Fruit fly (Drosophila melanogaster): ENCODE measurements around the gene Cse1.

The Cse1 gene

DNA sequence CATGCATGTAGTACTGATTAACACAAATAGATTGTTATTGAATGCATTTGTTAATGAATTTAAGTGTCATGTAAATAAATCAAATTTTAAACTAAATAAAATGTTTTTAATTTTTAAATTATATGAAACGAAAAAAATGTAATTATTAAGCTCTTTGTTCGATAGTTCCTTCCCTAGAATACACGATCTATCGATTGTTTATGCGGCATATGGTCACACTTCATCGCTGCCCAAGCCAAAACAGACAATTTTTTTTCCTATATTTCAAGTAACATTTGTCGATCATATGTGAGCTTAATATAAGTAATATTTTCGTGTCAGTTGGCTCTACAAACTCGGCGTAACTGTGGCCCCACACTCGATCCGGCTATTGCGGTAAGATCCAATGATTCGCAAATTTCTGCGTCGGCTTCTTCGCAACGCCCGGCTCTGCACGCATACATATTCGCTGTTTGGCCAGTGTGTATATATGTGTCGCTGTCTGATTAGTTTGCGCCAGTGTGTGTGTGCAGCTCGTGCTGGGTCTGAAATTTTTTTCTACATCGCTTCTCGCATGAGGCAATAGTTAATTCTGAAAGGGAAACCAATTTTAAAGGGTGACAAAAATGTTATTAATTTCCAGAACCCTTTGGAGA lies 2.0 kb upstream of the Cse1 start, which contains the start of gene AspRS-m (continued):
- TF ChIP-seq shn (GFP tag; optimal IDR thresholded peaks at IDR 0.05) = no peak
- no peak for TF ChIP-seq Jarid2 (GFP tag; optimal IDR thresholded peaks at IDR 0.05)
- no peak for TF ChIP-seq CG8924 (tag; optimal IDR thresholded peaks at IDR 0.05)
- TF ChIP-seq CG7786 (GFP tag; optimal IDR thresholded peaks at IDR 0.05) = no peak
- no peak for TF ChIP-seq HmgD (GFP tag; optimal IDR thresholded peaks at IDR 0.05)
- TF ChIP-seq dmrt11E (tag; optimal IDR thresholded peaks at IDR 0.05) = no peak
- TF ChIP-seq eyg (GFP tag; optimal IDR thresholded peaks at IDR 0.05) = no peak
- TF ChIP-seq Antp (GFP tag; optimal IDR thresholded peaks at IDR 0.05) = no peak
- no peak for TF ChIP-seq H15 (GFP tag; IDR thresholded peaks at IDR 0.05)
- TF ChIP-seq CG16779 (GFP tag; IDR thresholded peaks at IDR 0.05) = no peak
- peak; percentile 3 for TF ChIP-seq CG4424 (GFP tag; optimal IDR thresholded peaks at IDR 0.05)
- TF ChIP-seq CG7928 (GFP tag; optimal IDR thresholded peaks at IDR 0.05) = no peak
- no peak for TF ChIP-seq bigmax (GFP tag; optimal IDR thresholded peaks at IDR 0.05)
- no peak for TF ChIP-seq cas (GFP tag; IDR thresholded peaks at IDR 0.05)
- no peak for TF ChIP-seq Stat92E (GFP tag; optimal IDR thresholded peaks at IDR 0.05)
- no peak for TF ChIP-seq Poxn (GFP tag; IDR thresholded peaks at IDR 0.05)
- no peak for TF ChIP-seq Dip2 (GFP tag; IDR thresholded peaks at IDR 0.05)
- TF ChIP-seq Atf-2 (GFP tag; optimal IDR thresholded peaks at IDR 0.05) = no peak
- no peak for TF ChIP-seq Fer3 (tag; optimal IDR thresholded peaks at IDR 0.05)
- no peak for TF ChIP-seq gt (GFP tag; IDR thresholded peaks at IDR 0.05)
- no peak for TF ChIP-seq ftz-f1 (GFP tag; optimal IDR thresholded peaks at IDR 0.05)
- peak; percentile 73 for TF ChIP-seq ato (GFP tag; IDR thresholded peaks at IDR 0.05; ENCODE audit: partially characterized antibody)
- TF ChIP-seq Ssrp (tag; optimal IDR thresholded peaks at IDR 0.05) = no peak
- TF ChIP-seq CG10462 (GFP tag; optimal IDR thresholded peaks at IDR 0.05) = no peak
- no peak for TF ChIP-seq Hr39 (optimal IDR thresholded peaks at IDR 0.05)
- peak; percentile 88 for TF ChIP-seq inv (GFP tag; IDR thresholded peaks at IDR 0.05; ENCODE audit: partially characterized antibody)
- no peak for TF ChIP-seq CG1603 (tag; optimal IDR thresholded peaks at IDR 0.05)
- TF ChIP-seq CG7357 (GFP tag; IDR thresholded peaks at IDR 0.05) = no peak
- no peak for TF ChIP-seq CG11247 (GFP tag; IDR thresholded peaks at IDR 0.05)
- TF ChIP-seq zen2 (GFP tag; IDR thresholded peaks at IDR 0.05; ENCODE audit: partially characterized antibody) = peak; percentile 27; the same call in 1 of the 3 replicates
- no peak for TF ChIP-seq CG2875 (GFP tag; optimal IDR thresholded peaks at IDR 0.05)
- TF ChIP-seq B-H2 (GFP tag; optimal IDR thresholded peaks at IDR 0.05) = no peak
- no peak for TF ChIP-seq gem (tag; optimal IDR thresholded peaks at IDR 0.05)
- no peak for TF ChIP-seq gro (GFP tag; optimal IDR thresholded peaks at IDR 0.05)
- no peak for TF ChIP-seq CG6175 (GFP tag; IDR thresholded peaks at IDR 0.05)
- no peak for TF ChIP-seq jumu (GFP tag; optimal IDR thresholded peaks at IDR 0.05)
- TF ChIP-seq CG12659 (GFP tag; optimal IDR thresholded peaks at IDR 0.05) = peak; percentile 56
- no peak for TF ChIP-seq CG11723 (GFP tag; optimal IDR thresholded peaks at IDR 0.05)
- peak; percentile 15 for TF ChIP-seq HmgZ (tag; optimal IDR thresholded peaks at IDR 0.05)
- TF ChIP-seq sima (GFP tag; optimal IDR thresholded peaks at IDR 0.05) = no peak
- TF ChIP-seq CG8290 (GFP tag; optimal IDR thresholded peaks at IDR 0.05) = no peak
- no peak for TF ChIP-seq CG8290 (tag; optimal IDR thresholded peaks at IDR 0.05)
- no peak for TF ChIP-seq HLH3B (GFP tag; IDR thresholded peaks at IDR 0.05)
- TF ChIP-seq CG11398 (GFP tag; optimal IDR thresholded peaks at IDR 0.05) = no peak
- peak; percentile 72 for TF ChIP-seq nerfin-1 (tag; optimal IDR thresholded peaks at IDR 0.05)
- TF ChIP-seq Dad (GFP tag; optimal IDR thresholded peaks at IDR 0.05) = no peak
- peak; percentile 7 for TF ChIP-seq CG3995 (GFP tag; optimal IDR thresholded peaks at IDR 0.05)
- peak; percentile 37 for TF ChIP-seq gfzf (GFP tag; optimal IDR thresholded peaks at IDR 0.05)
- TF ChIP-seq CG1792 (GFP tag; optimal IDR thresholded peaks at IDR 0.05) = no peak
- peak; percentile 16 for TF ChIP-seq CG15479 (GFP tag; optimal IDR thresholded peaks at IDR 0.05)
- TF ChIP-seq Dfd (GFP tag; optimal IDR thresholded peaks at IDR 0.05) = no peak
- no peak for TF ChIP-seq CG9609 (GFP tag; optimal IDR thresholded peaks at IDR 0.05)
